Fruit fly (Drosophila melanogaster) whole organism, embryonic: Measurements from ENCODE around the gene Atg14.
A peak's percentile ranks its signal among the peaks of the same experiment; 100 is the strongest.

Experiments used
- Atf-2 ChIP-seq: fragments of 200-800 bp; sonication (Bioruptor generic); optimal IDR thresholded peaks from 2 replicates; lab custom pipeline; 2016; ENCODE audit warnings: missing biosample characterization, missing genetic modification characterization
- CG10654 ChIP-seq: fragments of 200-800 bp; sonication (Bioruptor generic); optimal IDR thresholded peaks from 2 replicates; lab custom pipeline; 2016; ENCODE audit warnings: missing biosample characterization, missing genetic modification characterization
- CG11504 ChIP-seq: fragments of 200-800 bp; sonication (Bioruptor generic); optimal IDR thresholded peaks from 3 replicates; lab custom pipeline; 2019; ENCODE audit warnings: missing biosample characterization, mild to moderate bottlenecking, missing genetic modification characterization, moderate library complexity
- CG14965 ChIP-seq: fragments of 200-800 bp; sonication (Bioruptor generic); optimal IDR thresholded peaks from 2 replicates; lab custom pipeline; 2016; ENCODE audit warnings: missing biosample characterization, missing genetic modification characterization, borderline replicate concordance
- CG15601 ChIP-seq: fragments of 200-800 bp; sonication (Bioruptor generic); optimal IDR thresholded peaks from 3 replicates; lab custom pipeline; 2019; ENCODE audit warnings: missing biosample characterization, mild to moderate bottlenecking, missing genetic modification characterization, moderate library complexity
- CG1603 ChIP-seq: fragments of 200-800 bp; sonication (Bioruptor generic); optimal IDR thresholded peaks from 2 replicates; lab custom pipeline; 2019; ENCODE audit warnings: missing biosample characterization, mild to moderate bottlenecking, missing genetic modification characterization, moderate library complexity
- CG17359 ChIP-seq: fragments of 200-800 bp; sonication (Bioruptor generic); optimal IDR thresholded peaks from 3 replicates; lab custom pipeline; 2018; ENCODE audit warnings: missing biosample characterization, mild to moderate bottlenecking, missing genetic modification characterization, moderate library complexity
- CG17912 ChIP-seq: fragments of 200-800 bp; sonication (Bioruptor generic); optimal IDR thresholded peaks from 2 replicates; lab custom pipeline; 2018; ENCODE audit warnings: missing biosample characterization, mild to moderate bottlenecking, missing genetic modification characterization
- CG31441 ChIP-seq: fragments of 200-800 bp; sonication (Bioruptor generic); IDR thresholded peaks from 2 replicates; pipeline ENCODE4 v1.3.6; 2022; ENCODE audit warnings: missing biosample characterization, missing genetic modification characterization
- CG34422 ChIP-seq: fragments of 200-800 bp; sonication (Bioruptor generic); IDR thresholded peaks from 3 replicates; pipeline ENCODE4 v1.3.6; 2022; ENCODE audit warnings: missing biosample characterization, missing genetic modification characterization
- CG8359 ChIP-seq: fragments of 200-800 bp; sonication (Bioruptor generic); optimal IDR thresholded peaks from 2 replicates; lab custom pipeline; 2017; ENCODE audit warnings: missing biosample characterization, mild to moderate bottlenecking, missing genetic modification characterization, borderline replicate concordance
- CG9437 ChIP-seq: fragments of 200-800 bp; sonication (Bioruptor generic); optimal IDR thresholded peaks from 2 replicates; lab custom pipeline; 2018; ENCODE audit warnings: missing biosample characterization, mild to moderate bottlenecking, missing genetic modification characterization
- CG9727 ChIP-seq: fragments of 200-800 bp; sonication (Bioruptor generic); optimal IDR thresholded peaks from 3 replicates; lab custom pipeline; 2017; ENCODE audit warnings: missing biosample characterization, mild to moderate bottlenecking, missing genetic modification characterization
- Camta ChIP-seq: fragments of 200-800 bp; sonication (Bioruptor generic); optimal IDR thresholded peaks from 2 replicates; lab custom pipeline; 2016; ENCODE audit warnings: missing biosample characterization, missing genetic modification characterization
- CoRest ChIP-seq: fragments of 200-800 bp; sonication (Bioruptor generic); optimal IDR thresholded peaks from 3 replicates; lab custom pipeline; 2018; ENCODE audit warnings: missing biosample characterization, mild to moderate bottlenecking, missing genetic modification characterization, moderate library complexity
- Dek ChIP-seq: fragments of 200-800 bp; sonication (Bioruptor generic); optimal IDR thresholded peaks from 3 replicates; lab custom pipeline; 2019; ENCODE audit warnings: missing biosample characterization, mild to moderate bottlenecking, missing genetic modification characterization, moderate library complexity
- Ets65A ChIP-seq: fragments of 200-800 bp; sonication (Bioruptor generic); peaks from one replicate; lab custom pipeline; 2016; ENCODE audit warnings: missing biosample characterization, missing genetic modification characterization
- H2.0 ChIP-seq: fragments of 200-800 bp; sonication (Bioruptor generic); IDR thresholded peaks from 2 replicates; pipeline ENCODE4 v1.3.6; 2022; ENCODE audit warnings: missing biosample characterization, missing genetic modification characterization
- Lhr ChIP-seq: fragments of 200-800 bp; sonication (Bioruptor generic); optimal IDR thresholded peaks from 3 replicates; lab custom pipeline; 2017; ENCODE audit warnings: mild to moderate bottlenecking, missing biosample characterization, missing genetic modification reagents, missing genetic modification characterization
- Med ChIP-seq: fragments of 200-800 bp; sonication (Bioruptor generic); peaks from one replicate; lab custom pipeline; 2016; ENCODE audit warnings: missing biosample characterization, missing genetic modification characterization, mild to moderate bottlenecking, inconsistent platforms, moderate library complexity
- NK7.1 ChIP-seq: fragments of 200-800 bp; sonication (Bioruptor generic); optimal IDR thresholded peaks from 3 replicates; lab custom pipeline; 2016; ENCODE audit warnings: missing biosample characterization, missing genetic modification characterization
- Optix ChIP-seq: fragments of 200-800 bp; sonication (Bioruptor generic); IDR thresholded peaks from 3 replicates; pipeline ENCODE4 v1.3.6; 2022; ENCODE audit warnings: missing biosample characterization, missing genetic modification characterization
- PHDP ChIP-seq: fragments of 200-800 bp; sonication (Bioruptor generic); optimal IDR thresholded peaks from 3 replicates; lab custom pipeline; 2018; ENCODE audit warnings: missing biosample characterization, mild to moderate bottlenecking, missing genetic modification characterization, moderate library complexity
- Sin3A ChIP-seq: fragments of >200 bp; optimal IDR thresholded peaks from 2 replicates; lab custom pipeline; 2018
- Sry-δ ChIP-seq: fragments of 200-800 bp; sonication (Bioruptor generic); optimal IDR thresholded peaks from 2 replicates; lab custom pipeline; 2016; ENCODE audit warnings: missing biosample characterization, missing genetic modification characterization
- Usf ChIP-seq: fragments of 200-800 bp; sonication (Bioruptor generic); optimal IDR thresholded peaks from 2 replicates; lab custom pipeline; 2017; ENCODE audit warnings: missing genotype, missing biosample characterization, missing genetic modification characterization
- YL-1 ChIP-seq: fragments of 200-800 bp; sonication (Bioruptor generic); optimal IDR thresholded peaks from 3 replicates; lab custom pipeline; 2017; ENCODE audit warnings: missing biosample characterization, mild to moderate bottlenecking, missing genetic modification characterization
- abd-A ChIP-seq: fragments of 200-800 bp; sonication (Bioruptor generic); optimal IDR thresholded peaks from 3 replicates; lab custom pipeline; 2019; ENCODE audit warnings: missing biosample characterization, mild to moderate bottlenecking, missing genetic modification characterization, moderate library complexity
- ap ChIP-seq: fragments of 200-800 bp; sonication (Bioruptor generic); IDR thresholded peaks from 2 replicates; pipeline ENCODE4 v1.3.6; 2022; ENCODE audit warnings: missing biosample characterization, missing genetic modification characterization
- az2 ChIP-seq: fragments of 200-800 bp; sonication (Bioruptor generic); optimal IDR thresholded peaks from 3 replicates; lab custom pipeline; 2016; ENCODE audit warnings: missing biosample characterization, missing genetic modification characterization
- cato ChIP-seq: fragments of 200-800 bp; sonication (Bioruptor generic); optimal IDR thresholded peaks from 2 replicates; lab custom pipeline; 2016; ENCODE audit warnings: missing biosample characterization, missing genetic modification characterization, borderline replicate concordance
- cg ChIP-seq: fragments of 200-800 bp; sonication (Bioruptor generic); optimal IDR thresholded peaks from 3 replicates; lab custom pipeline; 2019; ENCODE audit warnings: missing biosample characterization, mild to moderate bottlenecking, missing genetic modification characterization, moderate library complexity
- chif ChIP-seq, 2 experiments: fragments of 200-800 bp; sonication (Bioruptor generic); optimal IDR thresholded peaks; 3 replicates each; lab custom pipeline; 2016; ENCODE audit warnings: missing biosample characterization in 2 of 2, missing genetic modification characterization in 2 of 2
- chinmo ChIP-seq: fragments of 200-800 bp; sonication (Bioruptor generic); IDR thresholded peaks from 4 replicates; pipeline ENCODE4 v1.3.6; 2022; ENCODE audit warnings: missing biosample characterization, missing genetic modification characterization; ENCODE audit not compliant: partially characterized antibody
- crol ChIP-seq: fragments of 200-800 bp; sonication (Bioruptor generic); IDR thresholded peaks from 2 replicates; pipeline ENCODE4 v1.3.6; 2022; ENCODE audit warnings: missing biosample characterization, missing genetic modification characterization
- cwo ChIP-seq: fragments of 200-800 bp; sonication (Bioruptor generic); optimal IDR thresholded peaks from 3 replicates; lab custom pipeline; 2017; ENCODE audit warnings: missing biosample characterization, missing genetic modification characterization, mild to moderate bottlenecking, moderate library complexity, missing genetic modification reagents
- fd64A ChIP-seq: fragments of 200-800 bp; sonication (Bioruptor generic); optimal IDR thresholded peaks from 3 replicates; lab custom pipeline; 2018; ENCODE audit warnings: missing biosample characterization, mild to moderate bottlenecking, missing genetic modification characterization
- gro ChIP-seq: fragments of 200-800 bp; sonication (Bioruptor generic); optimal IDR thresholded peaks from 2 replicates; lab custom pipeline; 2016; ENCODE audit warnings: missing biosample characterization, missing genetic modification characterization
- gt ChIP-seq: fragments of 200-800 bp; sonication (Bioruptor generic); IDR thresholded peaks from 2 replicates; pipeline ENCODE4 v1.3.6; 2022; ENCODE audit warnings: missing biosample characterization, missing genetic modification characterization
- jigr1 ChIP-seq: fragments of 200-800 bp; sonication (Bioruptor generic); IDR thresholded peaks from 3 replicates; pipeline ENCODE4 v1.3.6; 2022; ENCODE audit warnings: missing biosample characterization, missing genetic modification characterization
- luna ChIP-seq: fragments of 200-800 bp; sonication (Bioruptor generic); optimal IDR thresholded peaks from 2 replicates; lab custom pipeline; 2016; ENCODE audit warnings: missing biosample characterization, missing genetic modification characterization
- maf-S ChIP-seq: fragments of 200-800 bp; sonication (Bioruptor generic); optimal IDR thresholded peaks from 2 replicates; lab custom pipeline; 2016; ENCODE audit warnings: missing biosample characterization, missing genetic modification characterization
- prd ChIP-seq, 3 experiments: fragments of >200 bp in 2 of 3; fragments of 200-800 bp in 1 of 3; sonication (Bioruptor generic) in 1 of 3; optimal IDR thresholded peaks in 2 of 3; IDR thresholded peaks in 1 of 3; 2 replicates in 2 of 3; 3 replicates in 1 of 3; pipeline versions ENCODE4 v1.3.6 to Lab custom; 2017 to 2022; ENCODE audit warnings: missing biosample characterization in 1 of 3, missing genetic modification characterization in 1 of 3
- pros ChIP-seq: fragments of 200-800 bp; sonication (Bioruptor generic); optimal IDR thresholded peaks from 3 replicates; lab custom pipeline; 2019; ENCODE audit warnings: missing biosample characterization, mild to moderate bottlenecking, missing genetic modification characterization, moderate library complexity
- sens ChIP-seq: fragments of 200-800 bp; sonication (Bioruptor generic); peaks from one replicate; lab custom pipeline; 2016; ENCODE audit warnings: missing biosample characterization, missing genetic modification characterization
- sim ChIP-seq: fragments of 200-800 bp; sonication (Bioruptor generic); IDR thresholded peaks from 2 replicates; pipeline ENCODE4 v1.3.6; 2022; ENCODE audit warnings: missing biosample characterization, missing genetic modification characterization
- sqz ChIP-seq: fragments of 200-800 bp; sonication (Bioruptor generic); optimal IDR thresholded peaks from 3 replicates; lab custom pipeline; 2018; ENCODE audit warnings: missing biosample characterization, mild to moderate bottlenecking, missing genetic modification characterization
- tin ChIP-seq: fragments of 200-800 bp; sonication (Bioruptor generic); optimal IDR thresholded peaks from 3 replicates; lab custom pipeline; 2016; ENCODE audit warnings: missing biosample characterization, missing genetic modification characterization
- twi ChIP-seq: fragments of 200-800 bp; optimal IDR thresholded peaks from 2 replicates; lab custom pipeline; 2019; ENCODE audit warnings: missing biosample characterization, mild to moderate bottlenecking, missing genetic modification characterization, moderate library complexity
- tx ChIP-seq: fragments of 200-800 bp; sonication (Bioruptor generic); optimal IDR thresholded peaks from 2 replicates; lab custom pipeline; 2016; ENCODE audit warnings: missing biosample characterization, missing genetic modification characterization
- z ChIP-seq: fragments of 200-800 bp; sonication (Bioruptor generic); IDR thresholded peaks from 3 replicates; pipeline ENCODE4 v1.3.6; 2022; ENCODE audit warnings: missing biosample characterization, missing genetic modification characterization
- zf30C ChIP-seq: fragments of 200-800 bp; sonication (Bioruptor generic); optimal IDR thresholded peaks from 3 replicates; lab custom pipeline; 2018; ENCODE audit warnings: missing biosample characterization, mild to moderate bottlenecking, missing genetic modification characterization

Gene Atg14

DNA sequence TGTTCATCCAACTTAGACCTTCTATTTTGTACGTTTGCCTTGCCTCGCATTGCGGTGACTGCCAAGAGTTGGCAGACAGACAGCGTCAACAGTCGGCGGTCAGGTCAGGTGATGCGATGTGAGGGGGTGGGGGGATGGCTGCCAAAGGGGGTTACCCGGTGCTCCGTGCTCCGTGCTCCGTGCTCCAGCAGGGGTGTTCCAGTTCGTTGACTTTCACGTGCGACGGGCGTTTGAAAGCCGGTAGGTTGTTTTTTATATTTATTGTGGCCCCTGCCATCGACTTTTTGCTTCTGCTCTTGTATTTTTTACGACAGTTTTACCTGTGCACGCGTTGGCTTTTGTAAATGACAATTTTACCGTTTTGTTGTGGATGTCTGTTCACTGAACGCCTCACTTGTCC, 34.2 kb upstream of the Atg14 start:
- TF ChIP-seq Med (GFP tag; lab: Kevin White, UChicago) (peak; percentile 44), twi (no peak), CG14965 (GFP tag; lab: Kevin White, UChicago) (no peak), prd (optimal IDR thresholded peaks at IDR 0.05; lab: Kevin White, UChicago) (no peak), prd (GFP tag; IDR thresholded peaks at IDR 0.05; lab: Robert Waterston, UW) (no peak), CG9727 (GFP tag; lab: Kevin White, UChicago) (no peak), cato (no peak), Optix (GFP tag; lab: Robert Waterston, UW) (no peak), gt (GFP tag; lab: Robert Waterston, UW) (no peak), luna (GFP tag; lab: Kevin White, UChicago) (no peak), abd-A (tag; lab: Kevin White, UChicago) (peak; percentile 27), CG34422 (GFP tag; lab: Robert Waterston, UW) (no peak), Usf (GFP tag; lab: Kevin White, UChicago) (no peak), Dek (tag; lab: Kevin White, UChicago) (no peak), chinmo (GFP tag; lab: Robert Waterston, UW) (0 out of 4 replicates have a peak, but pooled peaks have one; percentile 28), z (GFP tag; lab: Robert Waterston, UW) (no peak), Atf-2 (no peak), Sry-δ (GFP tag; lab: Kevin White, UChicago) (no peak), maf-S (GFP tag; lab: Kevin White, UChicago) (no peak), H2.0 (no peak), YL-1 (GFP tag; lab: Kevin White, UChicago) (no peak), crol (GFP tag; lab: Robert Waterston, UW) (peak; percentile 44; the same call in 1 of the 2 replicates), CG15601 (tag; lab: Kevin White, UChicago) (no peak), CG17912 (GFP tag; lab: Kevin White, UChicago) (no peak), cwo (peak; percentile 72), PHDP (tag; lab: Kevin White, UChicago) (no peak), NK7.1 (GFP tag; lab: Kevin White, UChicago) (no peak), CG17359 (tag; lab: Kevin White, UChicago) (no peak), tin (no peak), CG10654 (GFP tag; lab: Kevin White, UChicago) (no peak), Sin3A (no peak), az2 (GFP tag; lab: Kevin White, UChicago) (no peak), CG8359 (GFP tag; lab: Kevin White, UChicago) (no peak), jigr1 (GFP tag; lab: Robert Waterston, UW) (no peak), fd64A (no peak), cg (GFP tag; lab: Kevin White, UChicago) (no peak), sim (GFP tag; lab: Robert Waterston, UW) (no peak), Ets65A (GFP tag; lab: Kevin White, UChicago) (no peak), CG31441 (GFP tag; lab: Robert Waterston, UW) (no peak), ap (GFP tag; lab: Robert Waterston, UW) (no peak), Camta (GFP tag; lab: Kevin White, UChicago) (no peak), CG11504 (no peak), pros (GFP tag; lab: Kevin White, UChicago) (peak; percentile 12), chif (GFP tag; optimal IDR thresholded peaks at IDR 0.05; lab: Kevin White, UChicago) (no peak), CG1603 (tag; lab: Kevin White, UChicago) (no peak), sqz (peak; percentile 1), tx (GFP tag; lab: Kevin White, UChicago) (no peak), CoRest (tag; lab: Kevin White, UChicago) (no peak), gro (GFP tag; lab: Kevin White, UChicago) (no peak), sens (GFP tag; lab: Kevin White, UChicago) (no peak), CG9437 (GFP tag; lab: Kevin White, UChicago) (no peak), zf30C (GFP tag; lab: Kevin White, UChicago) (no peak), Lhr (GFP tag; lab: Kevin White, UChicago) (no peak)
